Worm (Caenorhabditis elegans) whole organism, L4/young adult: ENCODE data around the gene F22B5.4.

ENCODE experiments used
- W03F9.2 ChIP-seq: fragments of 150-350 bp; optimal IDR thresholded peaks from 2 replicates; lab custom pipeline; 2014; ENCODE audit warnings: missing biosample characterization, missing genetic modification characterization
- him-1 ChIP-seq: sonication (generic microtip); optimal IDR thresholded peaks from 2 replicates; lab custom pipeline; 2016; ENCODE audit warnings: missing genotype, missing genetic modification reagents, missing genetic modification characterization, missing compliant biosample characterization

ce11 chrII:8409538-8409937 lies 40.0 kb upstream of the F22B5.4 start:
- TF ChIP-seq him-1 (tag; lab: Kevin White, UChicago) (no peak), W03F9.2 (tag; lab: Kevin White, UChicago) (no peak)
